Worm (Caenorhabditis elegans): ENCODE results near the gene Y46C8AL.11.

ce11 chrIV:3988638-3989152 lies 45.6 kb downstream of the Y46C8AL.11 start, which contains the start of gene clec-78:
- peak; percentile 15 for TF ChIP-seq ztf-22 (GFP tag; optimal IDR thresholded peaks at IDR 0.05)
- no peak for TF ChIP-seq K11D2.4 (GFP tag; IDR thresholded peaks at IDR 0.05)
- TF ChIP-seq snpc-4 (GFP tag; optimal IDR thresholded peaks at IDR 0.05): no peak
- TF ChIP-seq snpc-4 (tag; optimal IDR thresholded peaks at IDR 0.05): no peak
- no peak for TF ChIP-seq snpc-1.3 (tag; optimal IDR thresholded peaks at IDR 0.05; ENCODE audit: insufficient read depth)
- no peak for TF ChIP-seq B0035.1 (tag; optimal IDR thresholded peaks at IDR 0.05)
- no peak for TF ChIP-seq ama-1 (optimal IDR thresholded peaks at IDR 0.05)
- TF ChIP-seq ama-1 (GFP tag; optimal IDR thresholded peaks at IDR 0.05): no peak
- no peak for TF ChIP-seq let-607 (tag; optimal IDR thresholded peaks at IDR 0.05)
- TF ChIP-seq nhr-90 (tag; optimal IDR thresholded peaks at IDR 0.05): no peak
- no peak for TF ChIP-seq ceh-91 (GFP tag; IDR thresholded peaks at IDR 0.05)
- no peak for TF ChIP-seq D2030.7 (GFP tag; IDR thresholded peaks at IDR 0.05)
- TF ChIP-seq egrh-3 (GFP tag; IDR thresholded peaks at IDR 0.05): no peak
- TF ChIP-seq ceh-40 (GFP tag; IDR thresholded peaks at IDR 0.05): no peak
